Worm (Caenorhabditis elegans): ENCODE results near the gene cyp-25A1.

DNA sequence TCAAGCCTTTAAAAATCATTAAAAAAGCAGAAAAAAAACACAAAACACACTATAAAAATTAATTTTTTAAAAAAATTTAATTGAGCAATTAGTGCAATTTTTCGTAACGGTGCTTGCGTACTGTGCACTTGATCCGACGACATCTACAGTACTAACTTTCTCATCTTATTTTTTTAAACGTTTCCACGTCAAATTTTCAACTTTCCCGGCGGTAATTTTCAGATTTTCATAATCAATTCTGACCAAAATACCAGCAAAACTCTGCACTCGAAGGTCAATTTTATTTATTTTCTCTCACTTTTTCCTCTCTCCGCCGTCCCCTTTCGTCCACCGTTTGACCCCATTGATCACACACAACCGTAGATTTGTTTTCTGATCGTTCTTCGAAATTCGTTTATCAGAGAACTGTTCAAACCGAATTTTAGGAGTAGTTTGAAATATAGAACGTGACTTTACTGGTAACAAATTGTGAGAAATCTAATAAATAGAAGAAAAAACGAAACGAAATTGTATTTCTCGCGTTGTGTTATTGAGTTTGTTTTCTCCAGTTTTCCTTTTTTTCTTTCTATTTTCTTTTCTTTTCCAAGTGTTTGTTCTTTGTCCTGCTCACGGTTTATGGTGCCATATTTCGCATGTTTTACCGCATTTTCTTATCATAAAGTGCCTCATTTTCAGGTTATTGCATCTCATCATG, 31.6 kb downstream of the cyp-25A1 start, which contains the start of gene acs-19:
- TF ChIP-seq aly-1 (tag; optimal IDR thresholded peaks at IDR 0.05), result no peak
- TF ChIP-seq ceh-13 (GFP tag; optimal IDR thresholded peaks at IDR 0.05), result no peak
- TF ChIP-seq pes-1 (GFP tag; IDR thresholded peaks at IDR 0.05), result no peak
- no peak for TF ChIP-seq sea-1 (GFP tag; conservative IDR thresholded peaks at IDR 0.05)
- no peak for TF ChIP-seq scrt-1 (GFP tag; IDR thresholded peaks at IDR 0.05)
- TF ChIP-seq ama-1 (optimal IDR thresholded peaks at IDR 0.05), result no peak
- TF ChIP-seq B0310.2 (tag; optimal IDR thresholded peaks at IDR 0.05), result no peak
- TF ChIP-seq hmbx-1 (tag; optimal IDR thresholded peaks at IDR 0.05), result no peak
- no peak for TF ChIP-seq tra-4 (tag; optimal IDR thresholded peaks at IDR 0.05)
- no peak for TF ChIP-seq hmg-4 (GFP tag; optimal IDR thresholded peaks at IDR 0.05)
- TF ChIP-seq ets-7 (tag; optimal IDR thresholded peaks at IDR 0.05), result no peak

Measured in whole organism, early embryonic.